Worm (Caenorhabditis elegans) whole organism, midembryonic: Measurements from ENCODE around the gene M01H9.5.

Experiments used
- T22C8.4 ChIP-seq: fragments of 200-800 bp; sonication (Bioruptor generic); IDR thresholded peaks from 2 replicates; pipeline ENCODE4 v1.3.6; 2022; ENCODE audit warnings: missing genetic modification characterization, missing compliant biosample characterization
- cog-1 ChIP-seq: sonication (generic microtip); optimal IDR thresholded peaks from 2 replicates; lab custom pipeline; 2016; ENCODE audit warnings: missing genetic modification characterization, missing compliant biosample characterization
- flt-1 ChIP-seq: fragments of 200-800 bp; sonication (Bioruptor generic); IDR thresholded peaks from 2 replicates; pipeline ENCODE4 v1.3.6; 2022; ENCODE audit warnings: missing genetic modification characterization, missing compliant biosample characterization
- klf-2 ChIP-seq: fragments of 200-800 bp; sonication (Bioruptor generic); conservative IDR thresholded peaks from 2 replicates; pipeline ENCODE4 v1.3.6; 2022; ENCODE audit warnings: missing genetic modification reagents, missing genetic modification characterization, missing compliant biosample characterization
- med-1 ChIP-seq: sonication (generic microtip); optimal IDR thresholded peaks from 2 replicates; lab custom pipeline; 2017; ENCODE audit warnings: missing genetic modification characterization, mild to moderate bottlenecking, missing compliant biosample characterization, antibody characterized with exemption, missing genetic modification reagents; ENCODE audit not compliant: insufficient read depth
- ref-1 ChIP-seq: fragments of 200-800 bp; sonication (Bioruptor generic); conservative IDR thresholded peaks from 2 replicates; pipeline ENCODE4 v1.3.6; 2022; ENCODE audit warnings: missing genetic modification reagents, missing genetic modification characterization, missing compliant biosample characterization
- tab-1 ChIP-seq: fragments of 200-800 bp; sonication (Bioruptor generic); IDR thresholded peaks from 2 replicates; pipeline ENCODE4 v1.3.6; 2022; ENCODE audit warnings: missing genetic modification characterization, missing compliant biosample characterization
- ztf-23 ChIP-seq: fragments of 200-800 bp; sonication (Bioruptor generic); IDR thresholded peaks from 2 replicates; pipeline ENCODE4 v1.3.6; 2022; ENCODE audit warnings: missing genetic modification reagents, missing genetic modification characterization, missing compliant biosample characterization
- ztf-29 ChIP-seq: fragments of 200-800 bp; sonication (Bioruptor generic); IDR thresholded peaks from 2 replicates; pipeline ENCODE4 v1.3.6; 2022; ENCODE audit warnings: missing genetic modification reagents, missing genetic modification characterization, missing compliant biosample characterization

M01H9.5 gene

DNA sequence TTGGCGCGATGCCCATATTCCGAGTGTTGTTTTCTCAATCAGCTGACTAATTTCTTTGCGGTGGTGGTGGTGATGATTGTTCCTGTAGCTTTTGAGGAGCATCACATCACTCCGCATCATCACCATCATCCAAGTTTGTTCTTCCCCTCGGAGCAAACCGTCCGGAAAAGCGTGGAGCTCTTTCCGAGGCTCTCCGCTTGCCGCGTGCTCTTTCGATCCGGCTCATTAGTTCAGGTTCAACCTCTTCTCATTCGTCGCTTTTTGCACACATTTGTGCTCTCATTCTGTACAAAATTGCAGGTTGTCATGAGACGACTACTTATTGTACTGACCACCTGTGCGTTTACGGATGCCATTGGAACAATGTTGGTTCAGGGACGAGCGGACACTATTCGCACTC, at the start of gene M01H9.5:
Gene M01H9.5, plus strand, starts transcription at position 301 of the 400 bp plus-strand sequence.
- no peak for TF ChIP-seq klf-2 (GFP tag; lab: Robert Waterston, UW)
- TF ChIP-seq flt-1 = no peak
- TF ChIP-seq ztf-23 (GFP tag; lab: Robert Waterston, UW) = no peak
- no peak for TF ChIP-seq ref-1 (GFP tag; lab: Robert Waterston, UW)
- no peak for TF ChIP-seq tab-1 (GFP tag; lab: Robert Waterston, UW)
- TF ChIP-seq T22C8.4 (GFP tag; lab: Robert Waterston, UW) = no peak
- TF ChIP-seq ztf-29 (GFP tag; lab: Robert Waterston, UW) = no peak
- TF ChIP-seq cog-1 (tag; lab: Kevin White, UChicago) = no peak
- TF ChIP-seq med-1 (GFP tag; lab: Kevin White, UChicago) = no peak

DNA sequence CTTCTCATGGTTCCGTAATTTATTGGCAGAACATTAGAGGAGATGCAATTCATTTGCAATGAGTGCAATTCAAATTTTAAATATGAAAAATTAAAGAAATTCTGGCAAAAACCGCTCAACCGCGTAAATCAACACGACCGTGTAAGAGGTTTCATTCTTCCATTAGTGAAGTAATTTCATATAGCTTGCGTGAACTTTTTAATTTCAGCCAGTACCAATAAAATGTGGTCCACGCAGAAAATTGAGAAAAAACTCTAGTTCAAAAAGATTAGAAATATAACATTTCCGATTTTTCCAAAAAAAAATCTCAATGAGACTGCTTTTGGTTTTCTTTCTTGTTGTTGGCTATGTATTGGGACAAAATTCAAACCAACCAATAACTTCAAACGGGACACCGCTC, 43.3 kb upstream of the M01H9.5 start, which contains the start of gene clec-175:
Gene clec-175, plus strand, starts transcription at position 301 of the 400 bp plus-strand sequence.
- TF ChIP-seq ref-1 (GFP tag; lab: Robert Waterston, UW) (no peak), flt-1 (no peak), T22C8.4 (GFP tag; lab: Robert Waterston, UW) (no peak), klf-2 (GFP tag; lab: Robert Waterston, UW) (no peak), cog-1 (tag; lab: Kevin White, UChicago) (no peak), tab-1 (GFP tag; lab: Robert Waterston, UW) (no peak), med-1 (GFP tag; lab: Kevin White, UChicago) (no peak), ztf-29 (GFP tag; lab: Robert Waterston, UW) (no peak), ztf-23 (GFP tag; lab: Robert Waterston, UW) (no peak)

DNA sequence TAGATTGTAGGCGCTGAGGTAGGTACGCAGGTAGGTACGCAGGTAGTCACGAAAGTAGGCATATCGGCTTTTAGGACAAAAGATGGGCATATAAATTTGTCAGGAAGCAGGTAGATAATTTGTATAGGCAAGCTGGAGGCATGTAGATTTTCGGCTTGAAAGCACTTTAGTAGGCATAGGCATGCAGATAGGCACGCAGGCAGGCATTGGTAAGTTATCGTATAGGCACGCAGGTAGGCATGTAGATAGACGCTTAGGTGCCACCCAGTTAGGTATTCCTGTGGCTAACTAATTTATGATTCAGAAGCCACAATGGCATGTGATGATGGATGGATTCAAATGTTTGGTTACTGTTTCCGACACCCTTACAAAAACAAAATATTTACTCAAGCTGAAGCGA, 42.3 kb upstream of the M01H9.5 start:
- TF ChIP-seq flt-1 = no peak
- no peak for TF ChIP-seq klf-2 (GFP tag; lab: Robert Waterston, UW)
- TF ChIP-seq ztf-29 (GFP tag; lab: Robert Waterston, UW) = no peak
- no peak for TF ChIP-seq med-1 (GFP tag; lab: Kevin White, UChicago)
- no peak for TF ChIP-seq ref-1 (GFP tag; lab: Robert Waterston, UW)
- TF ChIP-seq cog-1 (tag; lab: Kevin White, UChicago) = no peak
- TF ChIP-seq T22C8.4 (GFP tag; lab: Robert Waterston, UW) = no peak
- no peak for TF ChIP-seq ztf-23 (GFP tag; lab: Robert Waterston, UW)
- TF ChIP-seq tab-1 (GFP tag; lab: Robert Waterston, UW) = no peak

DNA sequence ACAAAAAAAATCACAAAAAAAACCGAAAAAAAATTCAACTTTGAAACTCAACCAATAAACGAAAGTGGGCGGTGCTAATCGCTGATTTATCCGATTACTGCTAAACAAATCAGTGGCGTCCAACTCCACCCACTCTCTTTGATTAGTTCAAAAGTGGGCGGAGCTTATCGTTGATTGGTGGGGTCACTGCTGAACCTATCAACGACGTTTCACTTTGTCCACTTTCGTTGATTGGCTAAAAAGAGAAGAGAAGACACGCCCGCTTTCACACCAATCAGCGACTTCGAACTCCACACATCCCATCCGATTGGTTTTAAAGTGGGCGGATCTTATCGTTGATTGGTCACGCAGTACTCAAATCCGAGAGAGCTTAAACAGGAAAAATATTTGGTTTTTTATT, 41.4 kb upstream of the M01H9.5 start:
- TF ChIP-seq tab-1 (GFP tag; lab: Robert Waterston, UW) (no peak), ztf-23 (GFP tag; lab: Robert Waterston, UW) (no peak), T22C8.4 (GFP tag; lab: Robert Waterston, UW) (no peak), med-1 (GFP tag; lab: Kevin White, UChicago) (no peak), klf-2 (GFP tag; lab: Robert Waterston, UW) (no peak), ref-1 (GFP tag; lab: Robert Waterston, UW) (no peak), ztf-29 (GFP tag; lab: Robert Waterston, UW) (no peak), cog-1 (tag; lab: Kevin White, UChicago) (no peak), flt-1 (no peak)

DNA sequence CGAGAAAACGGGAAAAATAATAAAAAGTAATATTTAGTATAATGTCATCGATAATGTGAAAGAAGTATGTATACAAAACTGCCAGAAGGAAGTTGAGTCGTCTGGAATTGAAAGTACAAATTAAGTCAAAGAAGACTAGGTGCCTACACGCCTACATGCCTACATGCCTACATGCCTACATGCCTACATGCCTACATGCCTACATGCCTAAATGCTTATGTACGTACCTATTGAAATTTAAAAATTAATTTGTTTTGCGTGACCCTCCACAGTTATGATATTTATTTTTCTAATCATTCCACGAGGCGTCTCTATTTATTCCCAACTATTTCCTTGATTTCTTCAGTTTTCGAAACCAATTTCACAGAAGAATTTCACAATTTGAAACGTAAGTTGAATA, 35.4 kb upstream of the M01H9.5 start, which contains the start of the genes str-185 and R08C7.5:
Gene str-185, minus strand, starts transcription at position 101 of the 400 bp plus-strand sequence.
Gene R08C7.5, plus strand, starts transcription at position 329 of the 400 bp plus-strand sequence.
- TF ChIP-seq T22C8.4 (GFP tag; lab: Robert Waterston, UW) (no peak), tab-1 (GFP tag; lab: Robert Waterston, UW) (no peak), flt-1 (no peak), cog-1 (tag; lab: Kevin White, UChicago) (no peak), ztf-29 (GFP tag; lab: Robert Waterston, UW) (no peak), med-1 (GFP tag; lab: Kevin White, UChicago) (no peak), klf-2 (GFP tag; lab: Robert Waterston, UW) (no peak), ref-1 (GFP tag; lab: Robert Waterston, UW) (no peak), ztf-23 (GFP tag; lab: Robert Waterston, UW) (no peak)

ce11 chrIV:4434441-4435084, 30.7 kb upstream of the M01H9.5 start, which contains the start of the genes R08C7.8 and R08C7.4:
TSS of gene R08C7.8 (minus strand) at chrIV:4434541.
TSS of gene R08C7.4 (plus strand) at chrIV:4435034.
- TF ChIP-seq cog-1 (tag; lab: Kevin White, UChicago) (no peak), tab-1 (GFP tag; lab: Robert Waterston, UW) (no peak), klf-2 (GFP tag; lab: Robert Waterston, UW) (no peak), ref-1 (GFP tag; lab: Robert Waterston, UW) (no peak), med-1 (GFP tag; lab: Kevin White, UChicago) (no peak), T22C8.4 (GFP tag; lab: Robert Waterston, UW) (no peak), ztf-23 (GFP tag; lab: Robert Waterston, UW) (no peak)

- TF ChIP-seq klf-2 (GFP tag; lab: Robert Waterston, UW) = no peak
- TF ChIP-seq ztf-29 (GFP tag; lab: Robert Waterston, UW) = no peak
- TF ChIP-seq cog-1 (tag; lab: Kevin White, UChicago) = no peak
- no peak for TF ChIP-seq ztf-23 (GFP tag; lab: Robert Waterston, UW)
- TF ChIP-seq tab-1 (GFP tag; lab: Robert Waterston, UW) = no peak
- no peak for TF ChIP-seq flt-1
- TF ChIP-seq T22C8.4 (GFP tag; lab: Robert Waterston, UW) = no peak
- no peak for TF ChIP-seq ref-1 (GFP tag; lab: Robert Waterston, UW)
- TF ChIP-seq med-1 (GFP tag; lab: Kevin White, UChicago) = no peak
These were observed 27.5 kb upstream of the M01H9.5 start for ce11 chrIV:4437825-4438224.

DNA sequence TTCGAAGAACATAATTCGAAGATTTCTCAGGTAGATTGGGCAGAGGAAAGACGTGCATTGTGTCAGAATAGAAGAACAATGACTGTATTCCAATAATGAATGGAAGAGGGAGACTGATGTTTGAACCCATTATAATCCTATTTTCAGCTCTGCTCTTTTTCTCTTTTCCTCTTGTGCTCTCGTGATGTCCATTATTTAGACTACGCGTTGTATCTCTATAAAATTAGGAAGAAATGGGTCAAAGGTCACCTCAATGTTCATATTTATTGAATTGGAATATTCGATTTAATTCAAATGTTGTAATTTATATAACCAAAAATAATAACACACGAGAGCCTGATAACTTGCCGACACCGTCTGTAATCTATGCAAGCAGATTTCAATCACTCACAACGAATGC, 26.1 kb upstream of the M01H9.5 start, which contains the start of gene fbxb-74:
Gene fbxb-74, minus strand, starts transcription at position 101 of the 400 bp plus-strand sequence.
- TF ChIP-seq klf-2 (GFP tag; lab: Robert Waterston, UW) = no peak
- TF ChIP-seq flt-1 = no peak
- no peak for TF ChIP-seq ref-1 (GFP tag; lab: Robert Waterston, UW)
- no peak for TF ChIP-seq cog-1 (tag; lab: Kevin White, UChicago)
- TF ChIP-seq med-1 (GFP tag; lab: Kevin White, UChicago) = no peak
- TF ChIP-seq tab-1 (GFP tag; lab: Robert Waterston, UW) = no peak
- TF ChIP-seq ztf-29 (GFP tag; lab: Robert Waterston, UW) = no peak
- TF ChIP-seq ztf-23 (GFP tag; lab: Robert Waterston, UW) = no peak
- TF ChIP-seq T22C8.4 (GFP tag; lab: Robert Waterston, UW) = no peak
